Worm (Caenorhabditis elegans): ENCODE results near the gene srbc-56.
"Not testable (repeated sequence)": the region's sequence is repeated elsewhere in the genome, so short reads cannot be mapped to it uniquely, and the experiment has no call there.

srbc-56 gene

DNA sequence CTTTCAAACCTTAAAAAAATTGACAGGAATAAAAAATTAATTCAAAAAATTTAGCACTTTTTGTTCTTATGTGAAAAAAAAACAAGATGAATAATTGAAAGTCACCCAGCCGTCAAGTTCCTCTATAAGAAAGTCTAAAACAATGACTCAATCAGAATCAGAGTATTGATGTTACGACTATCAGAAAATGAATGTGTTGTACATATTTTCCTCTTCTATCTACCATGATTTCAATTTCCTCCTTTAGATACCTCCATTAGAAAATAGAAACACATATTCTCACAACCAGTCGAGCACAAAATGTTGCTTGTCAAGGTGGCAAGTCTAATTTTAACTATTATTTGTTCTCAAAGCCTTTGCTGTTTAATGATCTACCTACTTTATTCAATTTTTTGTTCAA is 11.5 kb downstream of the srbc-56 start, which contains the start of gene srbc-48:
Gene srbc-48, plus strand, starts transcription at position 301 of the 400 bp plus-strand sequence.
- TF ChIP-seq ceh-90 (tag; optimal IDR thresholded peaks at IDR 0.05) (no peak), ztf-4 (tag; optimal IDR thresholded peaks at IDR 0.05) (no peak), nhr-12 (tag; optimal IDR thresholded peaks at IDR 0.05) (no peak), nhr-237 (tag; optimal IDR thresholded peaks at IDR 0.05) (no peak), ets-5 (GFP tag; IDR thresholded peaks at IDR 0.05) (no peak), unc-30 (tag; optimal IDR thresholded peaks at IDR 0.05) (no peak), fkh-8 (tag; optimal IDR thresholded peaks at IDR 0.05) (no peak), blmp-1 (tag; optimal IDR thresholded peaks at IDR 0.05) (no peak), elt-3 (tag; optimal IDR thresholded peaks at IDR 0.05) (no peak), lin-15B (tag; optimal IDR thresholded peaks at IDR 0.05) (no peak)

DNA sequence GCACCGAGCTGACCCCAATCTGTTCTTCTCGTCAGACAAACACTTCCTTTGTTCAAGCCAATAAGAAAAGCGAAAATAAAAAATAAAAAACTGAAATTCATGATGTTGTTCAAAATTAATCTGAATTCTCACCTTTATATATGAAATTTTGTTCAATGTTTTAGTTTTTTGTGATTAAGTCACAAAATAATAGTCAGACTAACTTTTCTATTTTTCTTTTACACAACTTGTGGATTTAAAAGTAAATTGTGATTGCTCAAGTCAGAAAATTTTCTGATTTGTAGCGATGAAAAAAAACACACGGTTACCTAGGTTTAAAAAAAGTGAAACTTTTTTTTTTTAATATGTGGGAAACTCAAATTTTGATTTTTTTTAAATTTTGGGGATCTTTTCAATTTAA is 13.7 kb downstream of the srbc-56 start, which contains the start of gene abf-3:
Gene abf-3, minus strand, starts transcription at position 101 of the 400 bp plus-strand sequence.
- TF ChIP-seq snpc-4 (tag; optimal IDR thresholded peaks at IDR 0.05) (no peak), elt-3 (tag; optimal IDR thresholded peaks at IDR 0.05) (no peak), egl-27 (tag; optimal IDR thresholded peaks at IDR 0.05) (no peak), nhr-20 (tag; optimal IDR thresholded peaks at IDR 0.05) (no peak), unc-98 (GFP tag; IDR thresholded peaks at IDR 0.05) (no peak)

DNA sequence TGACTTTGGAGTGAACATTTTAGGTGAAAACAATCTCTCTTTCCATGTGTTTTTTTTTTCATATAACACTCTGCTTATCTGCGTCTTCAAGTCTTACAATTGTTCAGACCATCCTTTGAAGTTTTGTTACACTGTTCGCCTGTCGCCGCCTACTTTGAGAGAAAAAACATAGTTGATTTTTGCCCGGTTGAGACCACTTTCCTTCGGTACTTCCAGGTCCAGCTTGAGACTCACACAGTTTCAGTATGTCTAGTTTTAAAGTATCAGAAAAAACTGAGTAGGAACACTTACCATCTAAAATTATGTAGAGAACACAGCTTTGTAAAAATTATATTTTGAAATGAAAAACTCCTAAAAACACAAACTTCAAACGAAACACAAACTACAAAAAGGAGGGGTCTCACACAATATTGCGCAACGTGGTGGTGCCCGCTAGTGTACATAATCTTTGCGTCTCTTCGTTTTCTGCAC is 15.5 kb downstream of the srbc-56 start, which contains the start of the genes fbxa-69 and F54B8.4:
Gene fbxa-69, minus strand, starts transcription at position 10 of the 471 bp plus-strand sequence.
Gene F54B8.4, plus strand, starts transcription at position 421 of the 471 bp plus-strand sequence.
- TF ChIP-seq blmp-1 (tag; optimal IDR thresholded peaks at IDR 0.05) (peak; percentile 46), lin-35 (GFP tag; optimal IDR thresholded peaks at IDR 0.05) (peak in 1 of 2 experiments; percentile 5), egl-27 (tag; optimal IDR thresholded peaks at IDR 0.05) (no peak), hpl-2 (GFP tag; optimal IDR thresholded peaks at IDR 0.05) (no peak), nhr-85 (tag) (peak; percentile 31), efl-1 (optimal IDR thresholded peaks at IDR 0.05) (no peak), efl-1 (GFP tag; optimal IDR thresholded peaks at IDR 0.05 in 1 of 2) (peak in 1 of 2 experiments; percentile 92)

DNA sequence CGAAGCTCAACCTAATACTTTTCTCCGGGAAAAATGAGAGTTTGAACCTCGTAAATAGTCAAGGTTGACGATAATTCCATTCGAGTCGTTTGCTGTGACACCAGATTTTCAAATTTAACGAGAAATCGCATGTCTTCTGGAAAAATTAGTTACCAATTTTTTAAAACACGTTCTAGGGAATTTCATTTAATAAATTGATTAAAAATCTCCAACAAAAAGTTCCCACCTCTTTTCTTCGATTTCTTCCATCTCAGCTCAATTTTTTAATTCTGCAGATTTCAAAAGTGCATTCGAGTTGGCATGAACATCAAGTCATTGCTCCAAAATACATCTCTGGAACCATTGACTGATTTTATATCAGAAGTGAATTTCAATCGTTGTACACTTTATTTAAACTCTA is 19.5 kb downstream of the srbc-56 start, which contains the start of gene nhr-282:
Gene nhr-282, plus strand, starts transcription at position 301 of the 400 bp plus-strand sequence.
- not testable (repeated sequence) for TF ChIP-seq nhr-47, blmp-1, ztf-4 (tag; optimal IDR thresholded peaks at IDR 0.05)

DNA sequence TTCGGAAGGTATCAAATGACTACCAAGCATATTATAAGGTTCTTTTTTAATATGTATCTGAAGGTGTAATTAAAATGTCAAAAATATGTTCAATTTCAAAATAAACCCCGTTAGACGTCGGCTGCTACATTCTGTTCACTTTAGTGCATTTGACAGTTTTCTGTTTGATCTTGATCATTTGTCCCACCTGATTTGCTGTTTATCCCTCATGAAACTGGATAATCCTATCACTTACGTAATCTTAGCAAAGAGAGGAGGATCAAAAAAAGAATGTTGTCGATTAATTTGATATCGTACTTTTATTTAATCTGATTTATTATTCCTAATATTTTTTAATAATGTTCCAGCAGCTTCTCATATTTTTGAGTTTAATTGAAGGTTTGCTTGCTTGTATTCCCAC is 21.0 kb downstream of the srbc-56 start, which contains the start of gene F54B8.1:
Gene F54B8.1, plus strand, starts transcription at position 301 of the 400 bp plus-strand sequence.
- TF ChIP-seq unc-98 (GFP tag; IDR thresholded peaks at IDR 0.05) (no peak), ztf-4 (tag; optimal IDR thresholded peaks at IDR 0.05) (no peak), nhr-28 (tag; optimal IDR thresholded peaks at IDR 0.05) (no peak), lsy-2 (tag; optimal IDR thresholded peaks at IDR 0.05) (no peak), fkh-4 (tag; optimal IDR thresholded peaks at IDR 0.05; ENCODE audit: borderline replicate concordance) (no peak), lin-39 (tag; optimal IDR thresholded peaks at IDR 0.05) (no peak), snu-23 (GFP tag; optimal IDR thresholded peaks at IDR 0.05) (no peak), fkh-10 (GFP tag; optimal IDR thresholded peaks at IDR 0.05) (no peak), snpc-4 (tag; optimal IDR thresholded peaks at IDR 0.05) (no peak)

DNA sequence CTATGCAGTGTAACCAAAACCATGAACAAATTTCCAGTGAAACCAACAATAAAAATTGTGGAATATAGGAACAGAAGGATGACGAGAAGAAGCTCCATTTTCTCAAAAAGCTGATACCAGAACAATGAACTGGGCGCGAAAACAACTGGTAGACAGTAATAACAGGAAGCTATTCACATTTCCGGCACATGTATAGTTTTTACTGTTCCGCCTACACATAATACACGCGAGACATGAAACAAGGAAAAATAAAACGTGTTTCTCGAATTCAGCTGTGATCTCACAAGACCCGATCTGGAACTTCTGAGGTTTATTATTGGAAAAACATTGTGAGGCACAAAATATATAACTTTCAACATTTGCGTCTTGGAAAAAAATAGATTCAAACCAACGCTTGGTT is 21.9 kb downstream of the srbc-56 start, which contains the start of gene srsx-36:
Gene srsx-36, minus strand, starts transcription at position 101 of the 400 bp plus-strand sequence.
- TF ChIP-seq mab-9 (GFP tag; IDR thresholded peaks at IDR 0.05) (no peak), blmp-1 (tag; optimal IDR thresholded peaks at IDR 0.05) (no peak), alr-1 (tag; optimal IDR thresholded peaks at IDR 0.05; ENCODE audit: borderline replicate concordance) (no peak), dsc-1 (tag; optimal IDR thresholded peaks at IDR 0.05) (no peak), C16A3.4 (tag; optimal IDR thresholded peaks at IDR 0.05) (no peak)

All from whole organism, L1 larva.